Fruit fly (Drosophila melanogaster) whole organism, embryonic: ENCODE data around the gene slpr.
A peak's percentile ranks its signal among the peaks of the same experiment; 100 is the strongest.

Source experiments
- Atf3 ChIP-seq: fragments of 200-800 bp; sonication (Bioruptor generic); optimal IDR thresholded peaks from 3 replicates; lab custom pipeline; 2016; ENCODE audit warnings: missing biosample characterization, missing genetic modification characterization
- CG10209 ChIP-seq: fragments of 200-800 bp; sonication (Bioruptor generic); optimal IDR thresholded peaks from 3 replicates; lab custom pipeline; 2017; ENCODE audit warnings: missing biosample characterization, mild to moderate bottlenecking, missing genetic modification characterization, missing genetic modification reagents
- CG10267 ChIP-seq: fragments of 200-800 bp; sonication (Bioruptor generic); optimal IDR thresholded peaks from 2 replicates; lab custom pipeline; 2018; ENCODE audit warnings: missing biosample characterization, mild to moderate bottlenecking, missing genetic modification characterization, moderate library complexity
- CG10565 ChIP-seq: fragments of 200-800 bp; sonication (Bioruptor generic); optimal IDR thresholded peaks from 3 replicates; lab custom pipeline; 2016; ENCODE audit warnings: missing biosample characterization, mild to moderate bottlenecking, missing genetic modification characterization
- CG10979 ChIP-seq: fragments of 200-800 bp; sonication (Bioruptor generic); optimal IDR thresholded peaks from 2 replicates; lab custom pipeline; 2018; ENCODE audit warnings: missing biosample characterization, mild to moderate bottlenecking, missing genetic modification characterization, moderate library complexity
- CG11456 ChIP-seq: fragments of 200-800 bp; sonication (Bioruptor generic); IDR thresholded peaks from 3 replicates; pipeline ENCODE4 v1.3.6; 2022; ENCODE audit warnings: missing biosample characterization, missing genetic modification characterization
- CG12391 ChIP-seq: fragments of 200-800 bp; sonication (Bioruptor generic); optimal IDR thresholded peaks from 3 replicates; lab custom pipeline; 2018; ENCODE audit warnings: missing biosample characterization, mild to moderate bottlenecking, missing genetic modification characterization, moderate library complexity
- CG13775 ChIP-seq: fragments of 200-800 bp; sonication (Bioruptor generic); optimal IDR thresholded peaks from 3 replicates; lab custom pipeline; 2017; ENCODE audit warnings: missing biosample characterization, mild to moderate bottlenecking, missing genetic modification characterization
- CG18619 ChIP-seq: fragments of 200-800 bp; sonication (Bioruptor generic); optimal IDR thresholded peaks from 3 replicates; lab custom pipeline; 2017; ENCODE audit warnings: missing biosample characterization, mild to moderate bottlenecking, missing genetic modification characterization
- CG2120 ChIP-seq: fragments of 200-800 bp; sonication (Bioruptor generic); optimal IDR thresholded peaks from 3 replicates; lab custom pipeline; 2016; ENCODE audit warnings: missing biosample characterization, missing genetic modification characterization
- CG2129 ChIP-seq: fragments of 200-800 bp; sonication (Bioruptor generic); IDR thresholded peaks from 2 replicates; pipeline ENCODE4 v1.3.6; 2022; ENCODE audit warnings: missing biosample characterization, missing genetic modification characterization; ENCODE audit not compliant: partially characterized antibody
- CG31441 ChIP-seq: fragments of 200-800 bp; sonication (Bioruptor generic); IDR thresholded peaks from 2 replicates; pipeline ENCODE4 v1.3.6; 2022; ENCODE audit warnings: missing biosample characterization, missing genetic modification characterization
- CG3726 ChIP-seq: fragments of 200-800 bp; sonication (Bioruptor generic); IDR thresholded peaks from 3 replicates; pipeline ENCODE4, ENCODE4 v1.3.6; 2022; ENCODE audit warnings: missing biosample characterization, missing genetic modification characterization
- CG4328 ChIP-seq: fragments of 200-800 bp; sonication (Bioruptor generic); optimal IDR thresholded peaks from 3 replicates; lab custom pipeline; 2017; ENCODE audit warnings: missing biosample characterization, missing genetic modification reagents, missing genetic modification characterization
- CG5245 ChIP-seq: fragments of 200-800 bp; sonication (Bioruptor generic); optimal IDR thresholded peaks from 3 replicates; lab custom pipeline; 2016; ENCODE audit warnings: missing biosample characterization, missing genetic modification characterization
- CG6654 ChIP-seq: fragments of 200-800 bp; sonication (Bioruptor generic); optimal IDR thresholded peaks from 2 replicates; lab custom pipeline; 2017; ENCODE audit warnings: missing biosample characterization, mild to moderate bottlenecking, missing genetic modification characterization
- CG7357 ChIP-seq: fragments of 200-800 bp; sonication (Bioruptor generic); IDR thresholded peaks from 3 replicates; pipeline ENCODE4 v1.3.6; 2022; ENCODE audit warnings: missing biosample characterization, missing genetic modification characterization
- CG7839 ChIP-seq: fragments of 200-800 bp; sonication (Bioruptor generic); optimal IDR thresholded peaks from 3 replicates; lab custom pipeline; 2018; ENCODE audit warnings: missing biosample characterization, mild to moderate bottlenecking, missing genetic modification characterization, moderate library complexity
- CG9817 ChIP-seq: fragments of 200-800 bp; sonication (Bioruptor generic); optimal IDR thresholded peaks from 2 replicates; lab custom pipeline; 2018; ENCODE audit warnings: missing biosample characterization, mild to moderate bottlenecking, missing genetic modification characterization, moderate library complexity
- CoRest ChIP-seq: fragments of 200-800 bp; sonication (Bioruptor generic); optimal IDR thresholded peaks from 3 replicates; lab custom pipeline; 2018; ENCODE audit warnings: missing biosample characterization, mild to moderate bottlenecking, missing genetic modification characterization, moderate library complexity
- Dp ChIP-seq: fragments of 200-800 bp; sonication (Bioruptor generic); optimal IDR thresholded peaks from 2 replicates; lab custom pipeline; 2018; ENCODE audit warnings: missing biosample characterization, mild to moderate bottlenecking, missing genetic modification characterization, moderate library complexity
- E2f1 ChIP-seq: fragments of 200-800 bp; sonication (Bioruptor generic); IDR thresholded peaks from 2 replicates; pipeline ENCODE4 v1.3.6; 2022; ENCODE audit warnings: missing biosample characterization, missing genetic modification characterization
- Ets65A ChIP-seq: fragments of 200-800 bp; sonication (Bioruptor generic); peaks from one replicate; lab custom pipeline; 2016; ENCODE audit warnings: missing biosample characterization, missing genetic modification characterization
- Fer1 ChIP-seq: fragments of 200-800 bp; sonication (Bioruptor generic); optimal IDR thresholded peaks from 2 replicates; lab custom pipeline; 2017; ENCODE audit warnings: missing biosample characterization, mild to moderate bottlenecking, missing genetic modification characterization
- Hand ChIP-seq: fragments of 200-800 bp; sonication (Bioruptor generic); optimal IDR thresholded peaks from 2 replicates; lab custom pipeline; 2017; ENCODE audit warnings: mild to moderate bottlenecking, missing biosample characterization, missing genetic modification reagents, missing genetic modification characterization
- HmgD ChIP-seq: fragments of 200-800 bp; sonication (Bioruptor generic); optimal IDR thresholded peaks from 3 replicates; lab custom pipeline; 2016; ENCODE audit warnings: missing biosample characterization, missing genetic modification characterization
- Opbp ChIP-seq: fragments of 200-800 bp; sonication (Bioruptor generic); IDR thresholded peaks from 3 replicates; pipeline ENCODE4 v1.3.6; 2022; ENCODE audit warnings: missing biosample characterization, missing genetic modification characterization; ENCODE audit not compliant: partially characterized antibody
- Ptx1 ChIP-seq: fragments of 200-800 bp; sonication (Bioruptor generic); IDR thresholded peaks from 2 replicates; pipeline ENCODE4 v1.3.6; 2022; ENCODE audit warnings: missing biosample characterization, missing genetic modification characterization
- Sox100B ChIP-seq: fragments of 200-800 bp; sonication (Bioruptor generic); optimal IDR thresholded peaks from 3 replicates; lab custom pipeline; 2018; ENCODE audit warnings: missing biosample characterization, mild to moderate bottlenecking, missing genetic modification characterization
- Sox102F ChIP-seq: fragments of 200-800 bp; sonication (Bioruptor generic); optimal IDR thresholded peaks from 2 replicates; lab custom pipeline; 2018; ENCODE audit warnings: missing biosample characterization, mild to moderate bottlenecking, missing genetic modification characterization, moderate library complexity
- TFAM ChIP-seq: fragments of 200-800 bp; sonication (Bioruptor generic); optimal IDR thresholded peaks from 2 replicates; lab custom pipeline; 2017; ENCODE audit warnings: missing biosample characterization, missing genetic modification characterization, inconsistent platforms
- Vsx1 ChIP-seq: fragments of 200-800 bp; sonication (Bioruptor generic); optimal IDR thresholded peaks from 2 replicates; lab custom pipeline; 2017; ENCODE audit warnings: missing biosample characterization, mild to moderate bottlenecking, missing genetic modification characterization, missing genetic modification reagents
- al ChIP-seq: fragments of 200-800 bp; sonication (Bioruptor generic); IDR thresholded peaks from 2 replicates; pipeline ENCODE4 v1.3.6; 2022; ENCODE audit warnings: missing biosample characterization, missing genetic modification characterization
- dmrt11E ChIP-seq: fragments of 200-800 bp; sonication (Bioruptor generic); optimal IDR thresholded peaks from 3 replicates; lab custom pipeline; 2018; ENCODE audit warnings: missing biosample characterization, mild to moderate bottlenecking, missing genetic modification characterization, moderate library complexity
- dmrt99B ChIP-seq: fragments of 200-800 bp; sonication (Bioruptor generic); optimal IDR thresholded peaks from 2 replicates; lab custom pipeline; 2018; ENCODE audit warnings: missing biosample characterization, mild to moderate bottlenecking, missing genetic modification characterization, moderate library complexity
- ftz-f1 ChIP-seq: fragments of 200-800 bp; sonication (Bioruptor generic); optimal IDR thresholded peaks from 2 replicates; lab custom pipeline; 2016; ENCODE audit warnings: missing biosample characterization, missing genetic modification characterization
- fu2 ChIP-seq: fragments of 200-800 bp; sonication (Bioruptor generic); optimal IDR thresholded peaks from 2 replicates; lab custom pipeline; 2016; ENCODE audit warnings: missing biosample characterization, missing genetic modification characterization
- gcm2 ChIP-seq: fragments of 200-800 bp; sonication (Bioruptor generic); optimal IDR thresholded peaks from 2 replicates; lab custom pipeline; 2016; ENCODE audit warnings: missing biosample characterization, missing genetic modification characterization
- ken ChIP-seq: fragments of 200-800 bp; sonication (Bioruptor generic); IDR thresholded peaks from 3 replicates; pipeline ENCODE4 v1.3.6; 2022; ENCODE audit warnings: missing biosample characterization, missing genetic modification characterization
- lbe ChIP-seq: fragments of 200-800 bp; sonication (Bioruptor generic); optimal IDR thresholded peaks from 2 replicates; lab custom pipeline; 2016; ENCODE audit warnings: missing biosample characterization, mild to moderate bottlenecking, missing genetic modification characterization
- nerfin-1 ChIP-seq: fragments of 200-800 bp; sonication (Bioruptor generic); optimal IDR thresholded peaks from 3 replicates; lab custom pipeline; 2019; ENCODE audit warnings: missing biosample characterization, mild to moderate bottlenecking, missing genetic modification characterization, moderate library complexity
- phol ChIP-seq: fragments of 200-800 bp; sonication (Bioruptor generic); optimal IDR thresholded peaks from 3 replicates; lab custom pipeline; 2018; ENCODE audit warnings: missing biosample characterization, mild to moderate bottlenecking, missing genetic modification characterization, moderate library complexity
- prd ChIP-seq, 3 experiments: fragments of >200 bp in 2 of 3; fragments of 200-800 bp in 1 of 3; sonication (Bioruptor generic) in 1 of 3; optimal IDR thresholded peaks in 2 of 3; IDR thresholded peaks in 1 of 3; 2 replicates in 2 of 3; 3 replicates in 1 of 3; pipeline versions ENCODE4 v1.3.6 to Lab custom; 2017 to 2022; ENCODE audit warnings: missing biosample characterization in 1 of 3, missing genetic modification characterization in 1 of 3
- sim ChIP-seq: fragments of 200-800 bp; sonication (Bioruptor generic); IDR thresholded peaks from 2 replicates; pipeline ENCODE4 v1.3.6; 2022; ENCODE audit warnings: missing biosample characterization, missing genetic modification characterization
- sisA ChIP-seq: fragments of 200-800 bp; sonication (Bioruptor generic); IDR thresholded peaks from 2 replicates; pipeline ENCODE4 v1.3.6; 2022; ENCODE audit warnings: missing biosample characterization, missing genetic modification characterization
- sr ChIP-seq: fragments of 200-800 bp; sonication (Bioruptor generic); IDR thresholded peaks from 3 replicates; pipeline ENCODE4 v1.3.6; 2022; ENCODE audit warnings: missing biosample characterization, missing genetic modification characterization
- ssp ChIP-seq: fragments of 200-800 bp; sonication (Bioruptor generic); IDR thresholded peaks from 2 replicates; pipeline ENCODE4 v1.3.6; 2022; ENCODE audit warnings: missing biosample characterization, missing genetic modification characterization
- vvl ChIP-seq: fragments of 200-800 bp; sonication (Bioruptor generic); IDR thresholded peaks from 2 replicates; pipeline ENCODE4 v1.3.6; 2022; ENCODE audit warnings: missing biosample characterization, missing genetic modification characterization
- zf30C ChIP-seq: fragments of 200-800 bp; sonication (Bioruptor generic); optimal IDR thresholded peaks from 3 replicates; lab custom pipeline; 2018; ENCODE audit warnings: missing biosample characterization, mild to moderate bottlenecking, missing genetic modification characterization
- zfh2 ChIP-seq: fragments of 200-800 bp; sonication (Bioruptor generic); optimal IDR thresholded peaks from 2 replicates; lab custom pipeline; 2016; ENCODE audit warnings: missing biosample characterization, missing genetic modification characterization

The slpr gene

dm6 chrX:8125224-8125649 lies 51.7 kb downstream of the slpr start (continued):
- TF ChIP-seq Sox102F (GFP tag; lab: Kevin White, UChicago) (peak; percentile 74), CG13775 (peak; percentile 43), CG10979 (tag; lab: Kevin White, UChicago) (peak; percentile 69), CG11456 (GFP tag; lab: Robert Waterston, UW) (no peak), ssp (GFP tag; lab: Robert Waterston, UW) (no peak), Fer1 (GFP tag; lab: Kevin White, UChicago) (peak; percentile 37), CG31441 (GFP tag; lab: Robert Waterston, UW) (peak; percentile 79), sr (no peak), CG7839 (tag; lab: Kevin White, UChicago) (peak; percentile 62), zfh2 (GFP tag; lab: Kevin White, UChicago) (no peak), CG4328 (peak; percentile 3), CG5245 (GFP tag; lab: Kevin White, UChicago) (no peak), TFAM (GFP tag; lab: Kevin White, UChicago) (no peak), lbe (GFP tag; lab: Kevin White, UChicago) (no peak), prd (optimal IDR thresholded peaks at IDR 0.05; lab: Kevin White, UChicago) (no peak), prd (GFP tag; IDR thresholded peaks at IDR 0.05; lab: Robert Waterston, UW) (peak; percentile 71; the same call in 2 of the 3 replicates), al (GFP tag; lab: Robert Waterston, UW) (no peak), dmrt99B (tag; lab: Kevin White, UChicago) (peak; percentile 77), CG6654 (GFP tag; lab: Kevin White, UChicago) (peak; percentile 38), Hand (GFP tag; lab: Kevin White, UChicago) (no peak), CG18619 (GFP tag; lab: Kevin White, UChicago) (peak; percentile 33), ken (no peak), CG10209 (GFP tag; lab: Kevin White, UChicago) (peak; percentile 62), Ptx1 (GFP tag; lab: Robert Waterston, UW) (peak; percentile 72), gcm2 (GFP tag; lab: Kevin White, UChicago) (no peak), Dp (no peak), ftz-f1 (GFP tag; lab: Kevin White, UChicago) (no peak), Sox100B (GFP tag; lab: Kevin White, UChicago) (peak; percentile 83), CG12391 (tag; lab: Kevin White, UChicago) (peak; percentile 49), CG7357 (0 out of 3 replicates have a peak, but pooled peaks have one; percentile 29), CG3726 (GFP tag; lab: Robert Waterston, UW) (no peak), E2f1 (GFP tag; lab: Robert Waterston, UW) (0 out of 2 replicates have a peak, but pooled peaks have one; percentile 42), dmrt11E (tag; lab: Kevin White, UChicago) (peak; percentile 45), sisA (peak; percentile 24; the same call in 1 of the 2 replicates), phol (tag; lab: Kevin White, UChicago) (peak; percentile 76), CG9817 (tag; lab: Kevin White, UChicago) (no peak), HmgD (no peak), CG2129 (GFP tag; lab: Robert Waterston, UW) (no peak), Ets65A (GFP tag; lab: Kevin White, UChicago) (peak; percentile 65), nerfin-1 (peak; percentile 43), CG2120 (no peak), Atf3 (GFP tag; lab: Kevin White, UChicago) (no peak), vvl (peak; percentile 19; the same call in 1 of the 2 replicates), Opbp (GFP tag; lab: Robert Waterston, UW) (no peak), CoRest (tag; lab: Kevin White, UChicago) (peak; percentile 61), zf30C (no peak), CG10565 (no peak), fu2 (GFP tag; lab: Kevin White, UChicago) (no peak), CG10267 (peak; percentile 46), Vsx1 (GFP tag; lab: Kevin White, UChicago) (peak; percentile 36), sim (GFP tag; lab: Robert Waterston, UW) (no peak)
